Fruit fly (Drosophila melanogaster): Measurements from ENCODE around the gene dpr6.

DNA sequence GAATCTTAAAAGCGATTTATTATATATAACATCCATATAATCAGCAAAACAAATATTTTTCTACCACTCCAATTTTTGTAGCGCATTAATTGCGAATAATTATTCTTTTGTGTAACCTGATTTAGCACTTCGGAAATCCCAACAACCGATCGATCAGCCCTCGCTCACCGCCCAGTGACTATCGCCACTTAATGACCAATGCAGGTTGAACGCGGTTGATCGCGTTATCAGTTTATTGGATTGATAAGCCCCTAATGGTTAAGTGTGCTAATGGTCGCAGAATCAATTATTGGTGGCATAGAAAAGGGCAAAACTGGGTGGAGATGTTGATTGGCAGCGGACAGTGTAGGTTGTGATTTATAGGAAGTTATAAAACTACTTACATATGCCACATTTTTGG is 114.0 kb downstream of the dpr6 start:
- TF ChIP-seq psq (optimal IDR thresholded peaks at IDR 0.05), result no peak
- no peak for TF ChIP-seq ttk (optimal IDR thresholded peaks at IDR 0.05)

Measured in Kc167 (cell line).